Worm (Caenorhabditis elegans): ENCODE data around the gene dos-3.

DNA sequence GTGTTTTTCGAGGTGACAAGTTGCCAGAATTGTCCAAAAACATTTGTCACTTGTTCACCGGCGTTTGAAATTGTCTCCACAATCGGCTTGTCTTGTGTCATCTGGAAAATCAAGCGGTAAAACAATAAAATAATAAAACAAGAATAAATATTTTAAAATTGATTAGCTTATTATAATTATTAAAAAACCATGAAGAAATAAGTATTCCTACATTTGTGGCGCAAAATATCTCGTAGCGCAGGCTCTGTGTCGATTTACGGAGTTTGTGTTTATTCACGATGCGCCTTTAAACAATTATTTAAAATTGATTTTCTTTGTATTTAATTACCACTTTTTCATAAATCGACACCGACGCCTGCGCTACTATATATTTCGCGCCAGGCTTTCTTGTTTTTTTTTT is 12.9 kb upstream of the dos-3 start, which contains the start of gene moma-1:
- TF ChIP-seq elt-1 (tag; optimal IDR thresholded peaks at IDR 0.05) (no peak), nhr-11 (tag; optimal IDR thresholded peaks at IDR 0.05) (no peak), nhr-237 (tag; optimal IDR thresholded peaks at IDR 0.05) (no peak), nhr-12 (tag; optimal IDR thresholded peaks at IDR 0.05) (no peak), ama-1 (optimal IDR thresholded peaks at IDR 0.05) (no peak), mbf-1 (tag; optimal IDR thresholded peaks at IDR 0.05) (no peak), C34F6.9 (tag; optimal IDR thresholded peaks at IDR 0.05) (no peak), unc-39 (tag; optimal IDR thresholded peaks at IDR 0.05) (no peak), snpc-4 (tag; optimal IDR thresholded peaks at IDR 0.05) (no peak), blmp-1 (tag; optimal IDR thresholded peaks at IDR 0.05; ENCODE audit: insufficient read depth) (no peak), nhr-77 (tag; optimal IDR thresholded peaks at IDR 0.05) (no peak), lsy-2 (tag; optimal IDR thresholded peaks at IDR 0.05) (no peak), fos-1 (tag; optimal IDR thresholded peaks at IDR 0.05) (no peak), lin-39 (tag; optimal IDR thresholded peaks at IDR 0.05) (no peak)
